Worm (Caenorhabditis elegans): ENCODE measurements around the gene W03B1.5.
A peak's percentile ranks its signal among the peaks of the same experiment; 100 is the strongest.

The W03B1.5 gene

DNA sequence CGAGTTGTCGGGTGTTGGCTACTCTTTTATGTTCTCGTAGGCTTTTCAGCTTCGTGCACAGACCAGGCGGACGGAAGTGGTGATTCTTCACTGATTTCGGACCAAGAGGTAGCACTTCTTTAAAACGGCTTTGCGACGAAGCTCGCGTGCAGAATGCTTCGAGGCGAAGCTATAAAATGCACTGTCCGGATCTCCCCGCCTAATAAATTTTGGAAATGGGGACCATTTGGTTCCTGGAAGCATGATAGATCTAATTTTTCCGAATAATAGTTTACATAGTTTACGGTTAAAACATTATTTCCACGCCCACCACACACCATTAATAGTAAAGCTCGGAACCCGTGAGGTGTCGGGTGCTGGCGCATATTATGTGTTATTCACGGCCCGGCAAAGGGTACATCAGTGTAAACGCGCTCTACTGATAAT is 655 bp upstream of the W03B1.5 start (continued):
- TF ChIP-seq F49E8.2 (tag; optimal IDR thresholded peaks at IDR 0.05; ENCODE audit: insufficient read depth) = peak; percentile 92
- TF ChIP-seq cebp-1 (GFP tag; IDR thresholded peaks at IDR 0.05) = no peak
- no peak for TF ChIP-seq cebp-1 (tag; optimal IDR thresholded peaks at IDR 0.05)
- TF ChIP-seq snpc-3.4 (tag; optimal IDR thresholded peaks at IDR 0.05) = peak; percentile 77
- no peak for TF ChIP-seq lir-1 (GFP tag; conservative IDR thresholded peaks at IDR 0.05)
- peak; percentile 90 for TF ChIP-seq mcd-1 (GFP tag; IDR thresholded peaks at IDR 0.05)

DNA sequence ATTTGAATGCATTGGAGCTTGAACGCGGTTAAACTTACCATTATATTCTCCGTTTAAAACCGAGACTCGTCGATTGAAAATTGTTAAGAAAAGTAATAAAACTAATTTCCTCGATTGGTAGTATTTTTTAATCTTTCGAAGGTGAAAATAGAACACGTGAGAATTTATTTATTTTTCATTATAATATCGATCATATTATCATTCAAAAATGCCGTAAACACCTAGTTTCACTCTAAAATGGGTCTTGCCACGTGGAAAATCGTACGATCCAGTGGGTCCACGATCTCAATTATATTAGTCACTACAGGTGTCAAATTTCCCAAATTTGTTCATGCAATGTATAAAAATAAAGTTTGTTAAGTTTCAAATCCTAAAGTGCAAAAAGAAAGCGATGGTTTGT is 8.6 kb downstream of the W03B1.5 start, which contains the start of gene W03B1.9:
TSS of gene W03B1.9 (minus strand) at position 101 of the 400 bp plus-strand sequence.
- TF ChIP-seq madf-10 (tag; optimal IDR thresholded peaks at IDR 0.05) = no peak
- TF ChIP-seq C06A6.2 (GFP tag; conservative IDR thresholded peaks at IDR 0.05) = no peak
- TF ChIP-seq zim-3 (tag; optimal IDR thresholded peaks at IDR 0.05) = no peak
- TF ChIP-seq bed-1 (GFP tag; IDR thresholded peaks at IDR 0.05) = no peak
- TF ChIP-seq F52B5.7 (tag; optimal IDR thresholded peaks at IDR 0.05) = no peak
- no peak for TF ChIP-seq nhr-90 (tag; optimal IDR thresholded peaks at IDR 0.05)
- TF ChIP-seq madf-3 (GFP tag; IDR thresholded peaks at IDR 0.05) = no peak
- no peak for TF ChIP-seq F57A8.1 (GFP tag; optimal IDR thresholded peaks at IDR 0.05)
- no peak for TF ChIP-seq tbx-9 (tag; optimal IDR thresholded peaks at IDR 0.05; ENCODE audit: borderline replicate concordance)
- TF ChIP-seq F10E7.11 (tag; optimal IDR thresholded peaks at IDR 0.05) = no peak
- no peak for TF ChIP-seq lin-26 (GFP tag; IDR thresholded peaks at IDR 0.05)

ce11 chrIV:4357296-4357695 is 9.1 kb downstream of the W03B1.5 start, which contains the start of gene sars-2:
sars-2 (plus strand) TSS chrIV:4357636.
- TF ChIP-seq tbp1 (GFP tag; optimal IDR thresholded peaks at IDR 0.05) (no peak), snpc-4 (GFP tag; optimal IDR thresholded peaks at IDR 0.05) (no peak), snpc-4 (tag; optimal IDR thresholded peaks at IDR 0.05) (no peak), hmg-1.2 (GFP tag; IDR thresholded peaks at IDR 0.05) (no peak), lin-54 (GFP tag; optimal IDR thresholded peaks at IDR 0.05) (peak; percentile 69), F33H1.4 (GFP tag; IDR thresholded peaks at IDR 0.05) (no peak), nhr-90 (tag; optimal IDR thresholded peaks at IDR 0.05) (no peak), nfya-2 (GFP tag; IDR thresholded peaks at IDR 0.05) (no peak), efl-1 (GFP tag; optimal IDR thresholded peaks at IDR 0.05) (peak; percentile 52), lin-35 (GFP tag; optimal IDR thresholded peaks at IDR 0.05) (peak in 1 of 3 experiments; percentile 66), let-526 (GFP tag; IDR thresholded peaks at IDR 0.05) (no peak), repo-1 (tag; optimal IDR thresholded peaks at IDR 0.05) (no peak), mcd-1 (GFP tag; IDR thresholded peaks at IDR 0.05) (peak; percentile 86), dpff-1 (tag; optimal IDR thresholded peaks at IDR 0.05) (no peak), dpl-1 (GFP tag; optimal IDR thresholded peaks at IDR 0.05) (peak; percentile 63), ets-4 (GFP tag; optimal IDR thresholded peaks at IDR 0.05) (no peak), athp-1 (tag; optimal IDR thresholded peaks at IDR 0.05) (no peak), mel-28 (tag; optimal IDR thresholded peaks at IDR 0.05; ENCODE audit: borderline replicate concordance) (no peak), unc-130 (GFP tag; optimal IDR thresholded peaks at IDR 0.05) (no peak), ztf-18 (tag; optimal IDR thresholded peaks at IDR 0.05) (peak; percentile 33), lag-1 (GFP tag; IDR thresholded peaks at IDR 0.05) (no peak), ama-1 (optimal IDR thresholded peaks at IDR 0.05) (no peak), ama-1 (GFP tag; optimal IDR thresholded peaks at IDR 0.05) (no peak), Y95B8A.8 (GFP tag; IDR thresholded peaks at IDR 0.05) (no peak)
